Worm (Caenorhabditis elegans) whole organism, midembryonic: ENCODE data around the gene srh-283.

Experiments
- flt-1 ChIP-seq: fragments of 200-800 bp; sonication (Bioruptor generic); IDR thresholded peaks from 2 replicates; pipeline ENCODE4 v1.3.6; 2022; ENCODE audit warnings: missing genetic modification characterization, missing compliant biosample characterization
- tab-1 ChIP-seq: fragments of 200-800 bp; sonication (Bioruptor generic); IDR thresholded peaks from 2 replicates; pipeline ENCODE4 v1.3.6; 2022; ENCODE audit warnings: missing genetic modification characterization, missing compliant biosample characterization

ce11 chrV:17777127-17777526 lies 12.0 kb downstream of the srh-283 start, which contains the start of gene ddo-1:
- TF ChIP-seq flt-1: no peak
- no peak for TF ChIP-seq tab-1 (GFP tag; lab: Robert Waterston, UW)
